Fruit fly (Drosophila melanogaster) whole organism, embryonic: ENCODE results near the gene CG5056.

Source experiments
- Ada2b ChIP-seq: fragments of 200-800 bp; sonication (Bioruptor generic); IDR thresholded peaks from 2 replicates; pipeline ENCODE4 v1.3.6; 2022; ENCODE audit warnings: missing biosample characterization, missing genetic modification characterization
- Aef1 ChIP-seq: fragments of 200-800 bp; sonication (Bioruptor generic); IDR thresholded peaks from 3 replicates; pipeline ENCODE4 v1.3.6; 2022; ENCODE audit warnings: missing biosample characterization, missing genetic modification characterization
- C15 ChIP-seq: fragments of 200-800 bp; sonication (Bioruptor generic); IDR thresholded peaks from 3 replicates; pipeline ENCODE4 v1.3.6; 2022; ENCODE audit warnings: missing biosample characterization, missing genetic modification characterization
- CG11456 ChIP-seq: fragments of 200-800 bp; sonication (Bioruptor generic); IDR thresholded peaks from 3 replicates; pipeline ENCODE4 v1.3.6; 2022; ENCODE audit warnings: missing biosample characterization, missing genetic modification characterization
- CG12236 ChIP-seq: fragments of 200-800 bp; sonication (Bioruptor generic); optimal IDR thresholded peaks from 2 replicates; lab custom pipeline; 2016; ENCODE audit warnings: missing biosample characterization, missing genetic modification characterization
- CG12659 ChIP-seq: fragments of 200-800 bp; sonication (Bioruptor generic); optimal IDR thresholded peaks from 3 replicates; lab custom pipeline; 2017; ENCODE audit warnings: mild to moderate bottlenecking, missing biosample characterization, missing genetic modification reagents, missing genetic modification characterization
- CG14050 ChIP-seq: fragments of 200-800 bp; sonication (Bioruptor generic); IDR thresholded peaks from 3 replicates; pipeline ENCODE4 v1.3.6; 2022; ENCODE audit warnings: missing biosample characterization, missing genetic modification characterization
- CG14667 ChIP-seq: fragments of 200-800 bp; sonication (Bioruptor generic); IDR thresholded peaks from 2 replicates; pipeline ENCODE4 v1.3.6; 2022; ENCODE audit warnings: missing biosample characterization, missing genetic modification characterization
- CG17359 ChIP-seq: fragments of 200-800 bp; sonication (Bioruptor generic); optimal IDR thresholded peaks from 3 replicates; lab custom pipeline; 2018; ENCODE audit warnings: missing biosample characterization, mild to moderate bottlenecking, missing genetic modification characterization, moderate library complexity
- CG17361 ChIP-seq: fragments of 200-800 bp; sonication (Bioruptor generic); IDR thresholded peaks from 3 replicates; pipeline ENCODE4 v1.3.6; 2022; ENCODE audit warnings: missing biosample characterization, missing genetic modification characterization
- CG1792 ChIP-seq: fragments of 200-800 bp; sonication (Bioruptor generic); optimal IDR thresholded peaks from 2 replicates; lab custom pipeline; 2016; ENCODE audit warnings: missing biosample characterization, missing genetic modification characterization
- CG18476 ChIP-seq: fragments of 200-800 bp; sonication (Bioruptor generic); optimal IDR thresholded peaks from 2 replicates; lab custom pipeline; 2016; ENCODE audit warnings: missing biosample characterization, mild to moderate bottlenecking, missing genetic modification characterization
- CG18619 ChIP-seq: fragments of 200-800 bp; sonication (Bioruptor generic); optimal IDR thresholded peaks from 3 replicates; lab custom pipeline; 2017; ENCODE audit warnings: missing biosample characterization, mild to moderate bottlenecking, missing genetic modification characterization
- CG2875 ChIP-seq: fragments of 200-800 bp; sonication (Bioruptor generic); optimal IDR thresholded peaks from 2 replicates; lab custom pipeline; 2017; ENCODE audit warnings: missing biosample characterization, mild to moderate bottlenecking, missing genetic modification characterization, missing genetic modification reagents
- CG30431 ChIP-seq: fragments of 200-800 bp; sonication (Bioruptor generic); optimal IDR thresholded peaks from 2 replicates; lab custom pipeline; 2017; ENCODE audit warnings: missing biosample characterization, missing genetic modification characterization
- CG31388 ChIP-seq: fragments of 200-800 bp; sonication (Bioruptor generic); optimal IDR thresholded peaks from 2 replicates; lab custom pipeline; 2016; ENCODE audit warnings: missing biosample characterization, missing genetic modification characterization
- CG31441 ChIP-seq: fragments of 200-800 bp; sonication (Bioruptor generic); IDR thresholded peaks from 2 replicates; pipeline ENCODE4 v1.3.6; 2022; ENCODE audit warnings: missing biosample characterization, missing genetic modification characterization
- CG4617 ChIP-seq: fragments of 200-800 bp; sonication (Bioruptor generic); optimal IDR thresholded peaks from 3 replicates; lab custom pipeline; 2016; ENCODE audit warnings: missing biosample characterization, missing genetic modification characterization, borderline replicate concordance
- CG6254 ChIP-seq: fragments of 200-800 bp; sonication (Bioruptor generic); optimal IDR thresholded peaks from 3 replicates; lab custom pipeline; 2017; ENCODE audit warnings: mild to moderate bottlenecking, missing biosample characterization, missing genetic modification reagents, missing genetic modification characterization
- CG7839 ChIP-seq: fragments of 200-800 bp; sonication (Bioruptor generic); optimal IDR thresholded peaks from 3 replicates; lab custom pipeline; 2018; ENCODE audit warnings: missing biosample characterization, mild to moderate bottlenecking, missing genetic modification characterization, moderate library complexity
- CG8290 ChIP-seq, 3 experiments: fragments of 200-800 bp; sonication (Bioruptor generic); optimal IDR thresholded peaks; 2 replicates each; lab custom pipeline; 2016 to 2019; ENCODE audit warnings: missing biosample characterization in 3 of 3, missing genetic modification characterization in 3 of 3, mild to moderate bottlenecking in 2 of 3, moderate library complexity in 1 of 3
- CG8924 ChIP-seq: fragments of 200-800 bp; optimal IDR thresholded peaks from 3 replicates; lab custom pipeline; 2019; ENCODE audit warnings: missing biosample characterization, mild to moderate bottlenecking, missing genetic modification characterization, moderate library complexity
- CG9876 ChIP-seq: fragments of 200-800 bp; sonication (Bioruptor generic); optimal IDR thresholded peaks from 2 replicates; lab custom pipeline; 2016; ENCODE audit warnings: missing biosample characterization, missing genetic modification characterization
- Dfd ChIP-seq, 2 experiments: fragments of >200 bp; optimal IDR thresholded peaks; 2 replicates each; lab custom pipeline; 2017; ENCODE audit warnings: missing biosample characterization in 2 of 2, missing genetic modification characterization in 2 of 2
- Doc2 ChIP-seq: fragments of 200-800 bp; sonication (Bioruptor generic); IDR thresholded peaks from 2 replicates; pipeline ENCODE4 v1.3.6; 2022; ENCODE audit warnings: missing biosample characterization, missing genetic modification characterization
- Hr39 ChIP-seq: fragments of >200 bp; optimal IDR thresholded peaks from 2 replicates; lab custom pipeline; 2017
- Lim3 ChIP-seq: fragments of 200-800 bp; sonication (Bioruptor generic); IDR thresholded peaks from 2 replicates; pipeline ENCODE4 v1.3.6; 2022; ENCODE audit warnings: missing biosample characterization, missing genetic modification characterization
- Mad ChIP-seq: fragments of 200-800 bp; sonication (Bioruptor generic); optimal IDR thresholded peaks from 2 replicates; lab custom pipeline; 2016; ENCODE audit warnings: missing biosample characterization, missing genetic modification characterization
- Meics ChIP-seq: fragments of 200-800 bp; sonication (Bioruptor generic); optimal IDR thresholded peaks from 2 replicates; lab custom pipeline; 2017; ENCODE audit warnings: missing biosample characterization, mild to moderate bottlenecking, missing genetic modification characterization
- NC2β ChIP-seq: fragments of 200-800 bp; sonication (Bioruptor generic); optimal IDR thresholded peaks from 2 replicates; lab custom pipeline; 2016; ENCODE audit warnings: missing biosample characterization, missing genetic modification characterization
- Pdp1 ChIP-seq, 2 experiments: fragments of 200-800 bp; sonication (Bioruptor generic); optimal IDR thresholded peaks; 3 replicates each; lab custom pipeline; 2016; ENCODE audit warnings: missing biosample characterization in 2 of 2, missing genetic modification characterization in 2 of 2, mild to moderate bottlenecking in 1 of 2, moderate library complexity in 1 of 2
- Poxn ChIP-seq: fragments of 200-800 bp; sonication (Bioruptor generic); IDR thresholded peaks from 2 replicates; pipeline ENCODE4 v1.3.6; 2022; ENCODE audit warnings: missing biosample characterization, missing genetic modification characterization
- Sox102F ChIP-seq: fragments of 200-800 bp; sonication (Bioruptor generic); optimal IDR thresholded peaks from 2 replicates; lab custom pipeline; 2018; ENCODE audit warnings: missing biosample characterization, mild to moderate bottlenecking, missing genetic modification characterization, moderate library complexity
- Stat92E ChIP-seq, 3 experiments: fragments of >200 bp in 2 of 3; fragments of 200-800 bp in 1 of 3; sonication (Bioruptor generic) in 1 of 3; optimal IDR thresholded peaks; 2 replicates each; lab custom pipeline; 2017 to 2019; ENCODE audit warnings: missing biosample characterization in 3 of 3, missing genetic modification characterization in 3 of 3, mild to moderate bottlenecking in 1 of 3, moderate library complexity in 1 of 3
- ab ChIP-seq: fragments of 200-800 bp; sonication (Bioruptor generic); optimal IDR thresholded peaks from 2 replicates; lab custom pipeline; 2016; ENCODE audit warnings: missing biosample characterization, missing genetic modification characterization
- ase ChIP-seq: fragments of 200-800 bp; sonication (Bioruptor generic); IDR thresholded peaks from 3 replicates; pipeline ENCODE4 v1.3.6; 2022; ENCODE audit warnings: missing biosample characterization, missing genetic modification characterization
- bbx ChIP-seq: fragments of 200-800 bp; sonication (Bioruptor generic); IDR thresholded peaks from 2 replicates; pipeline ENCODE4 v1.3.6; 2022; ENCODE audit warnings: missing biosample characterization, missing genetic modification characterization; ENCODE audit not compliant: partially characterized antibody
- dimm ChIP-seq: fragments of 200-800 bp; sonication (Bioruptor generic); IDR thresholded peaks from 2 replicates; pipeline ENCODE4 v1.3.6; 2022; ENCODE audit warnings: missing biosample characterization, missing genetic modification characterization
- esg ChIP-seq: fragments of 200-800 bp; sonication (Bioruptor generic); conservative IDR thresholded peaks from 2 replicates; pipeline ENCODE4 v1.3.6; 2022; ENCODE audit warnings: missing biosample characterization, missing genetic modification characterization
- fd64A ChIP-seq: fragments of 200-800 bp; sonication (Bioruptor generic); optimal IDR thresholded peaks from 3 replicates; lab custom pipeline; 2018; ENCODE audit warnings: missing biosample characterization, mild to moderate bottlenecking, missing genetic modification characterization
- fd96Cb ChIP-seq: fragments of 200-800 bp; sonication (Bioruptor generic); optimal IDR thresholded peaks from 2 replicates; lab custom pipeline; 2018; ENCODE audit warnings: missing biosample characterization, mild to moderate bottlenecking, missing genetic modification characterization, moderate library complexity
- gce ChIP-seq: fragments of 200-800 bp; sonication (Bioruptor generic); IDR thresholded peaks from 3 replicates; pipeline ENCODE4 v1.3.6; 2022; ENCODE audit warnings: missing biosample characterization, missing genetic modification characterization
- klu ChIP-seq: fragments of 200-800 bp; sonication (Bioruptor generic); IDR thresholded peaks from 2 replicates; pipeline ENCODE4 v1.3.6; 2022; ENCODE audit warnings: missing biosample characterization, missing genetic modification characterization
- mirr ChIP-seq: fragments of 200-800 bp; sonication (Bioruptor generic); optimal IDR thresholded peaks from 3 replicates; lab custom pipeline; 2018; ENCODE audit warnings: missing biosample characterization, mild to moderate bottlenecking, missing genetic modification characterization
- mld ChIP-seq: fragments of 200-800 bp; sonication (Bioruptor generic); IDR thresholded peaks from 3 replicates; pipeline ENCODE4 v1.3.6; 2022; ENCODE audit warnings: missing biosample characterization, missing genetic modification characterization; ENCODE audit not compliant: partially characterized antibody
- pros ChIP-seq: fragments of 200-800 bp; sonication (Bioruptor generic); optimal IDR thresholded peaks from 3 replicates; lab custom pipeline; 2019; ENCODE audit warnings: missing biosample characterization, mild to moderate bottlenecking, missing genetic modification characterization, moderate library complexity
- run ChIP-seq: fragments of 200-800 bp; sonication (Bioruptor generic); optimal IDR thresholded peaks from 3 replicates; lab custom pipeline; 2018; ENCODE audit warnings: missing biosample characterization, mild to moderate bottlenecking, missing genetic modification characterization
- sim ChIP-seq: fragments of 200-800 bp; sonication (Bioruptor generic); IDR thresholded peaks from 2 replicates; pipeline ENCODE4 v1.3.6; 2022; ENCODE audit warnings: missing biosample characterization, missing genetic modification characterization
- sob ChIP-seq: fragments of 200-800 bp; sonication (Bioruptor generic); IDR thresholded peaks from 2 replicates; pipeline ENCODE4 v1.3.6; 2022; ENCODE audit warnings: missing biosample characterization, missing genetic modification characterization
- tna ChIP-seq: fragments of 200-800 bp; sonication (Bioruptor generic); IDR thresholded peaks from 2 replicates; pipeline ENCODE4 v1.3.6; 2022; ENCODE audit warnings: missing biosample characterization, missing genetic modification characterization; ENCODE audit not compliant: partially characterized antibody
- trh ChIP-seq: fragments of 200-800 bp; sonication (Bioruptor generic); optimal IDR thresholded peaks from 2 replicates; lab custom pipeline; 2016; ENCODE audit warnings: missing biosample characterization, missing genetic modification characterization

Gene CG5056

dm6 chr2L:10334854-10335277 is 31.6 kb upstream of the CG5056 start (continued):
- TF ChIP-seq mirr (GFP tag; lab: Kevin White, UChicago) (peak; percentile 99), CG12659 (GFP tag; lab: Kevin White, UChicago) (peak; percentile 77), fd96Cb (tag; lab: Kevin White, UChicago) (no peak), tna (GFP tag; lab: Robert Waterston, UW) (peak; percentile 48; the same call in 1 of the 2 replicates), CG12236 (GFP tag; lab: Kevin White, UChicago) (peak; percentile 43), CG17359 (tag; lab: Kevin White, UChicago) (peak; percentile 59), CG17361 (peak; percentile 50; the same call in 2 of the 3 replicates), pros (peak; percentile 74), CG1792 (GFP tag; lab: Kevin White, UChicago) (peak; percentile 24), CG6254 (GFP tag; lab: Kevin White, UChicago) (peak; percentile 75), run (no peak), sim (no peak), trh (GFP tag; lab: Kevin White, UChicago) (no peak), CG14050 (no peak), bbx (GFP tag; lab: Robert Waterston, UW) (peak; percentile 51), NC2β (GFP tag; lab: Kevin White, UChicago) (peak; percentile 55), ase (GFP tag; lab: Robert Waterston, UW) (no peak), CG30431 (GFP tag; lab: Kevin White, UChicago) (no peak), CG4617 (GFP tag; lab: Kevin White, UChicago) (peak; percentile 31), CG18619 (GFP tag; lab: Kevin White, UChicago) (peak; percentile 17), CG8924 (peak; percentile 82), fd64A (GFP tag; lab: Kevin White, UChicago) (no peak), esg (GFP tag; lab: Robert Waterston, UW) (no peak), CG18476 (GFP tag; lab: Kevin White, UChicago) (no peak), Lim3 (GFP tag; lab: Robert Waterston, UW) (no peak), Pdp1 (GFP tag; optimal IDR thresholded peaks at IDR 0.05; lab: Kevin White, UChicago) (peak; percentile 38 to 97), Stat92E (GFP tag; optimal IDR thresholded peaks at IDR 0.05; lab: Kevin White, UChicago) (peak in 1 of 3 experiments; percentile 33), Poxn (GFP tag; lab: Robert Waterston, UW) (no peak), CG31388 (GFP tag; lab: Kevin White, UChicago) (no peak), Dfd (GFP tag; optimal IDR thresholded peaks at IDR 0.05; lab: Kevin White, UChicago) (no peak), C15 (GFP tag; lab: Robert Waterston, UW) (no peak), dimm (GFP tag; lab: Robert Waterston, UW) (no peak), CG2875 (GFP tag; lab: Kevin White, UChicago) (peak; percentile 53), Hr39 (lab: Kevin White, UChicago) (no peak), Meics (GFP tag; lab: Kevin White, UChicago) (peak; percentile 66), CG8290 (GFP tag; optimal IDR thresholded peaks at IDR 0.05; lab: Kevin White, UChicago) (peak; percentile 2), CG8290 (tag; optimal IDR thresholded peaks at IDR 0.05; lab: Kevin White, UChicago) (peak; percentile 75 to 91), Doc2 (GFP tag; lab: Robert Waterston, UW) (no peak), CG31441 (GFP tag; lab: Robert Waterston, UW) (peak; percentile 49), CG9876 (GFP tag; lab: Kevin White, UChicago) (no peak), klu (GFP tag; lab: Robert Waterston, UW) (no peak), Mad (no peak), Ada2b (GFP tag; lab: Robert Waterston, UW) (no peak), mld (GFP tag; lab: Robert Waterston, UW) (no peak), ab (GFP tag; lab: Kevin White, UChicago) (peak; percentile 51), Sox102F (GFP tag; lab: Kevin White, UChicago) (no peak), CG11456 (GFP tag; lab: Robert Waterston, UW) (no peak), CG14667 (GFP tag; lab: Robert Waterston, UW) (no peak), Aef1 (GFP tag; lab: Robert Waterston, UW) (no peak), sob (GFP tag; lab: Robert Waterston, UW) (peak; percentile 72; the same call in 1 of the 2 replicates), gce (GFP tag; lab: Robert Waterston, UW) (no peak), CG7839 (peak; percentile 14)
